Worm (Caenorhabditis elegans) whole organism, late embryonic: ENCODE measurements around the gene F53C11.5.

ENCODE experiments used
- K09A11.1 ChIP-seq: sonication (generic microtip); optimal IDR thresholded peaks from 2 replicates; lab custom pipeline; 2017; ENCODE audit warnings: antibody characterized with exemption, mild to moderate bottlenecking, missing genetic modification characterization, missing compliant biosample characterization; ENCODE audit not compliant: insufficient read depth
- ceh-14 ChIP-seq: sonication (generic microtip); optimal IDR thresholded peaks from 2 replicates; lab custom pipeline; 2016; ENCODE audit warnings: missing genotype, missing genetic modification characterization, missing compliant biosample characterization
- ceh-18 ChIP-seq: sonication (generic microtip); optimal IDR thresholded peaks from 2 replicates; lab custom pipeline; 2016; ENCODE audit warnings: missing genetic modification characterization, missing compliant biosample characterization
- ceh-19 ChIP-seq: fragments of 200-800 bp; sonication (Bioruptor generic); optimal IDR thresholded peaks from 2 replicates; lab custom pipeline; 2018; ENCODE audit warnings: mild to moderate bottlenecking, missing genetic modification characterization, missing compliant biosample characterization
- ceh-2 ChIP-seq: sonication (generic microtip); optimal IDR thresholded peaks from 2 replicates; lab custom pipeline; 2016; ENCODE audit warnings: missing genotype, missing genetic modification characterization, missing compliant biosample characterization
- ceh-22 ChIP-seq: sonication (generic microtip); optimal IDR thresholded peaks from 2 replicates; lab custom pipeline; 2017; ENCODE audit warnings: missing biosample characterization, missing genetic modification characterization
- ceh-30 ChIP-seq: fragments of 150-350 bp; optimal IDR thresholded peaks from 2 replicates; lab custom pipeline; 2014; ENCODE audit warnings: missing biosample characterization, missing genetic modification characterization
- ceh-31 ChIP-seq: sonication (generic microtip); optimal IDR thresholded peaks from 2 replicates; lab custom pipeline; 2016; ENCODE audit warnings: missing genetic modification characterization, missing compliant biosample characterization
- ceh-34 ChIP-seq: sonication (generic microtip); optimal IDR thresholded peaks from 2 replicates; lab custom pipeline; 2016; ENCODE audit warnings: mild to moderate bottlenecking, missing genetic modification characterization, missing compliant biosample characterization
- ceh-48 ChIP-seq: sonication (generic microtip); optimal IDR thresholded peaks from 2 replicates; lab custom pipeline; 2016; ENCODE audit warnings: missing genetic modification characterization, inconsistent platforms, missing compliant biosample characterization
- ceh-9 ChIP-seq: sonication (generic microtip); optimal IDR thresholded peaks from 2 replicates; lab custom pipeline; 2016; ENCODE audit warnings: mild to moderate bottlenecking, missing genetic modification characterization, inconsistent platforms, missing compliant biosample characterization
- che-1 ChIP-seq: sonication (generic microtip); optimal IDR thresholded peaks from 2 replicates; lab custom pipeline; 2016; ENCODE audit warnings: mild to moderate bottlenecking, missing genetic modification characterization, missing compliant biosample characterization
- elt-2 ChIP-seq: sonication (generic microtip); optimal IDR thresholded peaks from 2 replicates; lab custom pipeline; 2016; ENCODE audit warnings: missing genetic modification reagents, missing genetic modification characterization, missing compliant biosample characterization
- elt-4 ChIP-seq: sonication (generic microtip); optimal IDR thresholded peaks from 2 replicates; lab custom pipeline; 2016; ENCODE audit warnings: missing genetic modification characterization, missing compliant biosample characterization
- eyg-1 ChIP-seq: sonication (generic microtip); optimal IDR thresholded peaks from 2 replicates; lab custom pipeline; 2016; ENCODE audit warnings: missing genotype, missing genetic modification characterization, missing compliant biosample characterization
- fkh-10 ChIP-seq: fragments of 150-350 bp; optimal IDR thresholded peaks from 2 replicates; lab custom pipeline; 2014; ENCODE audit warnings: missing biosample characterization, missing genetic modification reagents, missing genetic modification characterization
- gmeb-2 ChIP-seq: sonication (generic microtip); optimal IDR thresholded peaks from 2 replicates; lab custom pipeline; 2016; ENCODE audit warnings: missing genetic modification characterization, inconsistent platforms, missing compliant biosample characterization
- hlh-13 ChIP-seq: fragments of 200-800 bp; sonication (Bioruptor generic); optimal IDR thresholded peaks from 2 replicates; lab custom pipeline; 2018; ENCODE audit warnings: mild to moderate bottlenecking, missing genetic modification characterization, missing compliant biosample characterization
- hlh-6 ChIP-seq: sonication (generic microtip); optimal IDR thresholded peaks from 2 replicates; lab custom pipeline; 2016; ENCODE audit warnings: missing genotype, missing genetic modification characterization, missing compliant biosample characterization
- hlh-8 ChIP-seq: sonication (generic microtip); optimal IDR thresholded peaks from 2 replicates; lab custom pipeline; 2016; ENCODE audit warnings: missing genotype, missing genetic modification characterization, missing compliant biosample characterization
- lim-6 ChIP-seq: sonication (generic microtip); optimal IDR thresholded peaks from 2 replicates; lab custom pipeline; 2016; ENCODE audit warnings: missing genetic modification characterization, missing compliant biosample characterization
- lin-11 ChIP-seq: fragments of 200-800 bp; sonication (Bioruptor generic); optimal IDR thresholded peaks from 2 replicates; lab custom pipeline; 2018; ENCODE audit warnings: mild to moderate bottlenecking, missing genetic modification characterization, missing compliant biosample characterization
- nfya-1 ChIP-seq: sonication (generic microtip); optimal IDR thresholded peaks from 2 replicates; lab custom pipeline; 2017; ENCODE audit warnings: missing genetic modification characterization, mild to moderate bottlenecking, missing compliant biosample characterization, antibody characterized with exemption, moderate library complexity
- nhr-11 ChIP-seq: fragments of 150-350 bp; optimal IDR thresholded peaks from 2 replicates; lab custom pipeline; 2014; ENCODE audit warnings: missing biosample characterization, missing genetic modification characterization
- pat-9 ChIP-seq: fragments of 200-800 bp; sonication (Bioruptor generic); optimal IDR thresholded peaks from 2 replicates; lab custom pipeline; 2018; ENCODE audit warnings: mild to moderate bottlenecking, missing genetic modification characterization, moderate library complexity, missing compliant biosample characterization
- pha-2 ChIP-seq: sonication (generic microtip); optimal IDR thresholded peaks from 2 replicates; lab custom pipeline; 2017; ENCODE audit warnings: mild to moderate bottlenecking, missing genetic modification characterization, missing compliant biosample characterization
- pros-1 ChIP-seq: fragments of 150-350 bp; optimal IDR thresholded peaks from 2 replicates; lab custom pipeline; 2014; ENCODE audit warnings: missing biosample characterization, missing genetic modification reagents, missing genetic modification characterization
- ref-2 ChIP-seq: sonication (generic microtip); optimal IDR thresholded peaks from 2 replicates; lab custom pipeline; 2016; ENCODE audit warnings: missing genetic modification characterization, missing compliant biosample characterization
- rnt-1 ChIP-seq: sonication (generic microtip); optimal IDR thresholded peaks from 2 replicates; lab custom pipeline; 2016; ENCODE audit warnings: missing genetic modification characterization, missing compliant biosample characterization
- sdc-2 ChIP-seq: sonication (generic microtip); optimal IDR thresholded peaks from 2 replicates; lab custom pipeline; 2016; ENCODE audit warnings: missing genotype, missing genetic modification characterization, missing compliant biosample characterization
- sox-4 ChIP-seq: sonication (generic microtip); optimal IDR thresholded peaks from 2 replicates; lab custom pipeline; 2017; ENCODE audit warnings: mild to moderate bottlenecking, missing genetic modification characterization, inconsistent platforms, missing compliant biosample characterization
- ttx-3 ChIP-seq: sonication (generic microtip); optimal IDR thresholded peaks from 2 replicates; lab custom pipeline; 2016; ENCODE audit warnings: missing genetic modification reagents, missing genetic modification characterization, missing compliant biosample characterization
- unc-3 ChIP-seq, 2 experiments: fragments of 200-800 bp in 1 of 2; sonication (Bioruptor generic) in 1 of 2; sonication (generic microtip) in 1 of 2; conservative IDR thresholded peaks in 1 of 2; optimal IDR thresholded peaks in 1 of 2; 2 replicates each; pipeline versions ENCODE4 v1.3.6 to Lab custom; 2016 to 2022; ENCODE audit warnings: missing compliant biosample characterization in 2 of 2, missing genetic modification characterization in 2 of 2, missing genetic modification reagents in 1 of 2
- unc-42 ChIP-seq: sonication (generic microtip); optimal IDR thresholded peaks from 2 replicates; lab custom pipeline; 2016; ENCODE audit warnings: missing genotype, missing genetic modification characterization, missing compliant biosample characterization
- unc-86 ChIP-seq: sonication (generic microtip); optimal IDR thresholded peaks from 2 replicates; lab custom pipeline; 2016; ENCODE audit warnings: missing genetic modification characterization, missing compliant biosample characterization

F53C11.5 gene

DNA sequence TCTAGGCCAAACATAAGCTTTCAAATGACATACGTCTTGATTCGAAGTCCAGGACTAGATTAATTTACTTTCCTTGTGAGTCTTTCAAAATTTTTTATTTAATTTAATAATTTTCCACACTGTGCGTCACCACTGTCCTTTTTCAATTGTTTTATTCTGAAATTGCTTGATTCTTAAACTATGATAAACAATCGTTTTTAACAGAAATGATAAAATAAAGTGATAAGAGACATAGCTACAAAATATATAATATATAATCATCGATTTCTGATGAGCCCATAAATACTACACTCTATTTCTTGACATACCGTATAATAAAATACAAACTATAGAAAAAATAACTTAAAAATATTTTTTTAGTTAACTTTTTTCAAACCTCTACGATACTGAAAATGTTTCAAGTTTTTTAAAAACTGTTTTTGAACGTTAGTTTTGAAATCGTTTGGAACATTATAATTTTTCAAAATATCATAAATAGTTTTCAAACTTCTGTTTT, 18.4 kb upstream of the F53C11.5 start, which contains the start of gene nas-24:
TSS of gene nas-24 (plus strand) at position 446 of the 496 bp plus-strand sequence.
- TF ChIP-seq ceh-18 (tag; lab: Kevin White, UChicago) (no peak), ceh-9 (tag; lab: Kevin White, UChicago) (no peak), K09A11.1 (tag; lab: Kevin White, UChicago) (no peak), nfya-1 (tag; lab: Kevin White, UChicago) (no peak), ceh-31 (no peak), eyg-1 (tag; lab: Kevin White, UChicago) (no peak), unc-86 (tag; lab: Kevin White, UChicago) (no peak), rnt-1 (tag; lab: Kevin White, UChicago) (no peak), pat-9 (tag; lab: Kevin White, UChicago) (no peak), nhr-11 (no peak), unc-42 (tag; lab: Kevin White, UChicago) (no peak), pha-2 (tag; lab: Kevin White, UChicago) (no peak), sox-4 (tag; lab: Kevin White, UChicago) (no peak), ceh-34 (tag; lab: Kevin White, UChicago) (no peak), hlh-6 (tag; lab: Kevin White, UChicago) (no peak), hlh-13 (GFP tag; lab: Kevin White, UChicago) (no peak), ttx-3 (tag; lab: Kevin White, UChicago) (no peak), ceh-22 (tag; lab: Kevin White, UChicago) (no peak), che-1 (no peak)
- TF ChIP-seq, all 69 proteins: peak for 0

DNA sequence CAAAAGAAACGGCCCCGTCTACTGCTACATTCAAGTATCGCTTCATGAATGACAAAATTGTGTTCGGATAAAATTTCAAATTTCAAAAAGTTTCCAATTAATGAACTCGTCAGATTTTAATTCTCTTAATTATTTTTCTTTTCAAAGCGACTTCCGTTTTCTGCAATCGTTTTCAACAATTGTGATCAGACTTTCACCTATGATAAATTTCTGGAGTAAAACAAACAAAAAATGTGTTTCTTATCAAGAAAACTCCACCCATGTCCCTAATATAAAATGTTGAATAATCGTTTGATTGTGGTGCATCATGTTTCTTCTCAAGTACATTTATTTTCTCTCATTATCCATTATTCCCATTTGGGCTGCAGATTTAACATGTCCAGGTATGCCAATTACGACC, 16.1 kb upstream of the F53C11.5 start, which contains the start of gene F20G2.5:
TSS of gene F20G2.5 (plus strand) at position 301 of the 400 bp plus-strand sequence.
- TF ChIP-seq hlh-6 (tag; lab: Kevin White, UChicago) (no peak), unc-86 (tag; lab: Kevin White, UChicago) (no peak), ceh-48 (tag; lab: Kevin White, UChicago) (no peak), eyg-1 (tag; lab: Kevin White, UChicago) (no peak), hlh-13 (GFP tag; lab: Kevin White, UChicago) (no peak), pat-9 (tag; lab: Kevin White, UChicago) (no peak), unc-3 (GFP tag; conservative IDR thresholded peaks at IDR 0.05; lab: Robert Waterston, UW) (no peak), unc-3 (tag; optimal IDR thresholded peaks at IDR 0.05; lab: Kevin White, UChicago) (no peak), pha-2 (tag; lab: Kevin White, UChicago) (no peak), elt-2 (tag; lab: Kevin White, UChicago) (no peak)

DNA sequence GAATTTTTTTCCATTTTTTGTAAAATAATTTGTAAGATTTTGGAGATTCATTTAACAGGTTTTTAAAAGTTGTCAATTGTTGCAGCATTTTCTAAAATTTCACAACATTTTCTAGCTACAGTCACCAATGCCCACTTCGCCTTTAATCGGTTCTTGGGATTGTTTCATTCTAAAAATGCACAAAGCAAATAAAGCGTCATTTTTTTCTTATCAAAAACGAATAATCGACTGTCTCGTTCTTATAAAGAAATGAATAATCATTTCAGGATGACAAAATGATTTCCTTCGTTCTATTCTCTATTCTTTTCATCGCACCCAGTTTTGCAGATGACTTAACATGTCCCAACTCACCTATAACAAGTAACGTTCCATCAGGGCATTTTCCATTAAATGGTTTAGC, 11.8 kb upstream of the F53C11.5 start, which contains the start of gene F53C11.1:
TSS of gene F53C11.1 (plus strand) at position 268 of the 400 bp plus-strand sequence.
- TF ChIP-seq pros-1 (tag; lab: Kevin White, UChicago) (no peak), ceh-2 (tag; lab: Kevin White, UChicago) (no peak), ref-2 (no peak), gmeb-2 (tag; lab: Kevin White, UChicago) (no peak), fkh-10 (GFP tag; lab: Kevin White, UChicago) (no peak), ceh-30 (tag; lab: Kevin White, UChicago) (no peak), ceh-19 (GFP tag; lab: Kevin White, UChicago) (no peak), ceh-34 (tag; lab: Kevin White, UChicago) (no peak), elt-4 (tag; lab: Kevin White, UChicago) (no peak), ceh-18 (tag; lab: Kevin White, UChicago) (no peak), sdc-2 (tag; lab: Kevin White, UChicago) (no peak), nfya-1 (tag; lab: Kevin White, UChicago) (no peak), lin-11 (tag; lab: Kevin White, UChicago) (no peak), hlh-8 (tag; lab: Kevin White, UChicago) (no peak), lim-6 (tag; lab: Kevin White, UChicago) (no peak), nhr-11 (no peak), ceh-14 (tag; lab: Kevin White, UChicago) (no peak)
